Fruit fly (Drosophila melanogaster): Measurements from ENCODE around the gene Ran-like.

- TF ChIP-seq CG16779 (tag; optimal IDR thresholded peaks at IDR 0.05), result no peak
- no peak for TF ChIP-seq Hr39 (GFP tag; optimal IDR thresholded peaks at IDR 0.05)
- TF ChIP-seq cyc (GFP tag; optimal IDR thresholded peaks at IDR 0.05), result no peak
- TF ChIP-seq eg (GFP tag; IDR thresholded peaks at IDR 0.05), result no peak
- no peak for TF ChIP-seq CG6854 (GFP tag; optimal IDR thresholded peaks at IDR 0.05)
- no peak for TF ChIP-seq fd85E (GFP tag; optimal IDR thresholded peaks at IDR 0.05)
- no peak for TF ChIP-seq Sox102F (GFP tag; optimal IDR thresholded peaks at IDR 0.05)
- TF ChIP-seq CG6276 (GFP tag; optimal IDR thresholded peaks at IDR 0.05), result no peak
- TF ChIP-seq achi (GFP tag; optimal IDR thresholded peaks at IDR 0.05), result no peak
- no peak for TF ChIP-seq net (GFP tag; optimal IDR thresholded peaks at IDR 0.05)
- no peak for TF ChIP-seq CG7368 (GFP tag; optimal IDR thresholded peaks at IDR 0.05)
Measured at dm6 chr3L:15494599-15495271, 9.5 kb upstream of the Ran-like start.
